Worm (Caenorhabditis elegans) whole organism, L4 larva: ENCODE data around the gene F28B1.2.
A peak's percentile ranks its signal among the peaks of the same experiment; 100 is the strongest.

Experiments
- F10B5.3 ChIP-seq: sonication (generic microtip); optimal IDR thresholded peaks from 2 replicates; lab custom pipeline; 2016; ENCODE audit warnings: mild to moderate bottlenecking, missing genetic modification characterization, missing compliant biosample characterization
- F37D6.2 ChIP-seq: sonication (generic microtip); optimal IDR thresholded peaks from 2 replicates; lab custom pipeline; 2016; ENCODE audit warnings: mild to moderate bottlenecking, missing genetic modification characterization, missing compliant biosample characterization
- F44E2.7 ChIP-seq: fragments of 200-800 bp; sonication (Bioruptor generic); IDR thresholded peaks from 2 replicates; pipeline ENCODE4 v2.1.2; 2022; ENCODE audit warnings: missing genetic modification characterization, missing compliant biosample characterization
- F49E8.2 ChIP-seq: sonication (generic microtip); optimal IDR thresholded peaks from 2 replicates; lab custom pipeline; 2016; ENCODE audit warnings: missing compliant biosample characterization, mild to moderate bottlenecking, missing genetic modification characterization, borderline replicate concordance
- R02D3.7 ChIP-seq: fragments of 150-350 bp; sonication (generic microtip); optimal IDR thresholded peaks from 3 replicates; lab custom pipeline; 2014; ENCODE audit warnings: missing biosample characterization, missing genetic modification characterization
- T26A8.4 ChIP-seq: fragments of 200-800 bp; sonication (Bioruptor generic); IDR thresholded peaks from 2 replicates; pipeline ENCODE4 v1.3.6; 2022; ENCODE audit warnings: missing genetic modification characterization, missing compliant biosample characterization
- Y5F2A.4 ChIP-seq: fragments of 200-800 bp; sonication (Bioruptor generic); optimal IDR thresholded peaks from 2 replicates; lab custom pipeline; 2018; ENCODE audit warnings: mild to moderate bottlenecking, missing genetic modification characterization, missing compliant biosample characterization
- Y75B8A.6 ChIP-seq: fragments of 200-800 bp; sonication (Bioruptor generic); IDR thresholded peaks from 2 replicates; pipeline ENCODE4 v1.3.6; 2022; ENCODE audit warnings: missing genetic modification reagents, missing genetic modification characterization, missing compliant biosample characterization
- ZK546.5 ChIP-seq, 2 experiments: sonication (generic microtip); optimal IDR thresholded peaks; 2 replicates each; lab custom pipeline; 2017; ENCODE audit warnings: missing biosample characterization in 2 of 2, missing genetic modification characterization in 2 of 2
- aha-1 ChIP-seq: fragments of 150-350 bp; peaks from one replicate; lab custom pipeline; 2014; ENCODE audit warnings: missing biosample characterization, missing genetic modification characterization
- ama-1 ChIP-seq: fragments of 150-350 bp; optimal IDR thresholded peaks from 2 replicates; lab custom pipeline; 2014; ENCODE audit warnings: inconsistent platforms, mixed read lengths
- arid-1 ChIP-seq: fragments of 200-800 bp; sonication (Bioruptor generic); conservative IDR thresholded peaks from 2 replicates; pipeline ENCODE4 v1.3.6; 2022; ENCODE audit warnings: missing genetic modification reagents, missing genetic modification characterization, missing compliant biosample characterization
- ceh-20 ChIP-seq: fragments of 200-800 bp; sonication (Bioruptor generic); IDR thresholded peaks from 2 replicates; pipeline ENCODE4 v1.3.6; 2022; ENCODE audit warnings: missing genetic modification reagents, missing genetic modification characterization, missing compliant biosample characterization
- ceh-28 ChIP-seq: fragments of 150-350 bp; optimal IDR thresholded peaks from 2 replicates; lab custom pipeline; 2014; ENCODE audit warnings: missing biosample characterization, missing genetic modification reagents, missing genetic modification characterization
- ces-1 ChIP-seq: fragments of 150-350 bp; sonication (generic microtip); optimal IDR thresholded peaks from 4 replicates; lab custom pipeline; 2014; ENCODE audit warnings: missing biosample characterization, missing genetic modification reagents, missing genetic modification characterization
- cey-2 ChIP-seq: sonication (generic microtip); optimal IDR thresholded peaks from 3 replicates; lab custom pipeline; 2017; ENCODE audit warnings: missing genetic modification characterization, mild to moderate bottlenecking, missing compliant biosample characterization, antibody characterized with exemption, borderline replicate concordance; ENCODE audit not compliant: insufficient read depth
- daf-16 ChIP-seq, 3 experiments: sonication (generic microtip); optimal IDR thresholded peaks; 2 replicates each; lab custom pipeline; 2016 to 2017; ENCODE audit warnings: missing genetic modification characterization in 3 of 3, missing genetic modification reagents in 3 of 3, mild to moderate bottlenecking in 2 of 3, missing compliant biosample characterization in 2 of 3, missing biosample characterization in 1 of 3, moderate library complexity in 1 of 3
- daf-8 ChIP-seq: fragments of 200-800 bp; sonication (Bioruptor generic); IDR thresholded peaks from 2 replicates; pipeline ENCODE4 v1.3.6; 2022; ENCODE audit warnings: missing genetic modification characterization, missing compliant biosample characterization
- dmd-6 ChIP-seq: fragments of 200-800 bp; sonication (Bioruptor generic); IDR thresholded peaks from 2 replicates; pipeline ENCODE4 v1.3.6; 2022; ENCODE audit warnings: missing genetic modification reagents, missing genetic modification characterization, missing compliant biosample characterization
- dpl-1 ChIP-seq: fragments of 150-350 bp; optimal IDR thresholded peaks from 2 replicates; lab custom pipeline; 2014; ENCODE audit warnings: missing biosample characterization, missing genetic modification reagents, missing genetic modification characterization
- egl-27 ChIP-seq: sonication (generic microtip); optimal IDR thresholded peaks from 3 replicates; lab custom pipeline; 2017; ENCODE audit warnings: missing biosample characterization, missing genetic modification reagents, missing genetic modification characterization
- gei-8 ChIP-seq: fragments of 200-800 bp; sonication (Bioruptor generic); optimal IDR thresholded peaks from 2 replicates; lab custom pipeline; 2018; ENCODE audit warnings: mild to moderate bottlenecking, missing genetic modification characterization, missing compliant biosample characterization
- hlh-11 ChIP-seq: fragments of 200-800 bp; sonication (Bioruptor generic); optimal IDR thresholded peaks from 2 replicates; lab custom pipeline; 2018; ENCODE audit warnings: mild to moderate bottlenecking, missing genetic modification characterization, missing compliant biosample characterization
- hlh-30 ChIP-seq: sonication (generic microtip); optimal IDR thresholded peaks from 2 replicates; lab custom pipeline; 2017; ENCODE audit warnings: antibody characterized with exemption, mild to moderate bottlenecking, missing genetic modification characterization, missing compliant biosample characterization; ENCODE audit not compliant: insufficient read depth
- hmg-1.1 ChIP-seq: fragments of 200-800 bp; sonication (Bioruptor generic); IDR thresholded peaks from 2 replicates; pipeline ENCODE4 v1.3.6; 2022; ENCODE audit warnings: missing genetic modification reagents, missing genetic modification characterization, missing compliant biosample characterization
- lin-15B ChIP-seq: fragments of 150-350 bp; sonication (generic microtip); optimal IDR thresholded peaks from 3 replicates; lab custom pipeline; 2014; ENCODE audit warnings: missing biosample characterization, missing genetic modification characterization
- lin-29 ChIP-seq: fragments of 200-800 bp; sonication (Bioruptor generic); IDR thresholded peaks from 2 replicates; pipeline ENCODE4 v1.3.6; 2022; ENCODE audit warnings: missing genetic modification reagents, missing genetic modification characterization, missing compliant biosample characterization
- mes-2 ChIP-seq: sonication (generic microtip); optimal IDR thresholded peaks from 2 replicates; lab custom pipeline; 2016; ENCODE audit warnings: missing genotype, mild to moderate bottlenecking, missing genetic modification characterization, missing compliant biosample characterization; ENCODE audit not compliant: poor library complexity, severe bottlenecking
- mxl-3 ChIP-seq: fragments of 200-800 bp; sonication (Bioruptor generic); optimal IDR thresholded peaks from 2 replicates; lab custom pipeline; 2018; ENCODE audit warnings: mild to moderate bottlenecking, missing genetic modification characterization, missing compliant biosample characterization
- nhr-25 ChIP-seq: sonication (generic microtip); optimal IDR thresholded peaks from 2 replicates; lab custom pipeline; 2017; ENCODE audit warnings: missing genetic modification characterization, mild to moderate bottlenecking, missing compliant biosample characterization, antibody characterized with exemption, moderate library complexity, borderline replicate concordance; ENCODE audit not compliant: insufficient read depth
- nhr-28 ChIP-seq: fragments of 150-350 bp; optimal IDR thresholded peaks from 2 replicates; lab custom pipeline; 2014; ENCODE audit warnings: missing biosample characterization, missing genetic modification characterization
- nhr-41 ChIP-seq: fragments of 200-800 bp; sonication (Bioruptor generic); IDR thresholded peaks from 2 replicates; pipeline ENCODE4 v1.3.6; 2022; ENCODE audit warnings: missing genetic modification reagents, missing genetic modification characterization, missing compliant biosample characterization
- nhr-77 ChIP-seq: fragments of 150-350 bp; optimal IDR thresholded peaks from 2 replicates; lab custom pipeline; 2014; ENCODE audit warnings: missing biosample characterization, missing genetic modification characterization
- php-3 ChIP-seq: fragments of 200-800 bp; sonication (Bioruptor generic); IDR thresholded peaks from 2 replicates; pipeline ENCODE4 v1.3.6; 2022; ENCODE audit warnings: missing genetic modification reagents, missing genetic modification characterization, missing compliant biosample characterization
- pqm-1 ChIP-seq: sonication (generic microtip); optimal IDR thresholded peaks from 2 replicates; lab custom pipeline; 2017; ENCODE audit warnings: missing biosample characterization, missing genetic modification characterization
- snpc-1.2 ChIP-seq: fragments of 200-800 bp; sonication (Bioruptor generic); IDR thresholded peaks from 2 replicates; pipeline ENCODE4 v1.3.6; 2022; ENCODE audit warnings: missing genetic modification reagents, missing genetic modification characterization, missing compliant biosample characterization
- tag-97 ChIP-seq: fragments of 200-800 bp; sonication (Bioruptor generic); IDR thresholded peaks from 2 replicates; pipeline ENCODE4 v1.3.6; 2022; ENCODE audit warnings: missing genetic modification characterization, missing compliant biosample characterization
- tra-1 ChIP-seq: fragments of 200-800 bp; sonication (Bioruptor generic); IDR thresholded peaks from 2 replicates; pipeline ENCODE4 v1.3.6; 2022; ENCODE audit warnings: missing genetic modification reagents, missing genetic modification characterization, missing compliant biosample characterization
- unc-130 ChIP-seq: sonication (generic microtip); optimal IDR thresholded peaks from 2 replicates; lab custom pipeline; 2016; ENCODE audit warnings: missing genetic modification reagents, missing genetic modification characterization, missing compliant biosample characterization
- unc-62 ChIP-seq, 3 experiments: fragments of 150-350 bp in 1 of 3; sonication (generic microtip); optimal IDR thresholded peaks in 2 of 3; peaks in 1 of 3; 1 replicate in 1 of 3; 2 replicates in 2 of 3; lab custom pipeline; 2014 to 2017; ENCODE audit warnings: missing biosample characterization in 3 of 3, missing genetic modification characterization in 3 of 3, missing genetic modification reagents in 3 of 3, missing genotype in 1 of 3
- zip-11 ChIP-seq: fragments of 200-800 bp; sonication (Bioruptor generic); IDR thresholded peaks from 2 replicates; pipeline ENCODE4 v1.3.6; 2022; ENCODE audit warnings: missing genetic modification characterization, missing compliant biosample characterization

F28B1.2 gene

DNA sequence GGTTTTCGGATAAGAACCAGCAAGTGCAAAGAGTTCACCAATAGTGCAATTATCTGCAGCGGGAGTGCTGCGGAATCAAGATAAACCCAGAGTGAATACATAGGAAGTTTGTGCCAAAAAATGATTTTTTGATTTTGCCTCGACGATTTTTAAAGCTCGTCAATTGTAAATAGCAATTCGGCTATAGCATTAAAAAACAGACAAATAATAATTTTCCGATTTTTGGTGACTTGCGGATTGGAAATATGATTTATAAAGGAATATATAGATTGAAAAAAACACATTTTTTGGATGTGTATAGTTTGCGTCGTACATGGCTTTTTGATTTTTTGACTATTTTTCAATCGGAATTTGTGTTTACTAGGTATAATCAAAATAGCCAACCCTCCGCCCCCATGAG, 35.2 kb downstream of the F28B1.2 start, which contains the start of gene srw-20:
srw-20 (minus strand) TSS at position 101 of the 400 bp plus-strand sequence.
- TF ChIP-seq php-3 (GFP tag; lab: Robert Waterston, UW) = no peak
- no peak for TF ChIP-seq hlh-11 (tag; lab: Kevin White, UChicago)
- TF ChIP-seq F37D6.2 (tag; lab: Kevin White, UChicago) = no peak
- no peak for TF ChIP-seq F44E2.7 (GFP tag; lab: Robert Waterston, UW)
- no peak for TF ChIP-seq mes-2 (tag; lab: Kevin White, UChicago)
- TF ChIP-seq nhr-41 = no peak
- no peak for TF ChIP-seq F49E8.2
- no peak for TF ChIP-seq tra-1 (GFP tag; lab: Robert Waterston, UW)

DNA sequence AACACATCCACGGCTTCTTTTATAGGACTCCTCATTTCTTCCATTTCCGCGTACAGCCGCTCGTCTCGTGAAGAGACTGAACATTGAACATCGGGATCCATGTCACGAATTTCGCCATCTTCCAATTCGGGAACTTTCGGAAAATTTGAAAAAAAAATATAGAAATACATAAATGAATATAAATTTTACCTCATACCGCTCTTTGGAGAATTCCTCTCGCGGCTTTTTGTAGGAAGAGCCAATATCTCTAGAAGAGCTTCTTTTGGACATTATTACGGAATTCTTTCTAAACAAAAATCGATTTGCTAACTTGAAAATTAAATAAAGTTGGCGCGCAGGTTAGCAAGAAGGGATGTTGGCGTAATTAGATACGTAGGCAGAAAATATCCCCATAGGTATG, 38.1 kb downstream of the F28B1.2 start, which contains the start of gene T05E12.9:
T05E12.9 (minus strand) TSS at position 101 of the 400 bp plus-strand sequence.
- TF ChIP-seq ama-1 (lab: Kevin White, UChicago) (no peak), aha-1 (tag; lab: Kevin White, UChicago) (peak; percentile 16), arid-1 (GFP tag; lab: Robert Waterston, UW) (no peak)
- TF ChIP-seq, all 104 proteins: peak for 1

ce11 chrV:17089342-17089741, 44.7 kb downstream of the F28B1.2 start, which contains the start of gene T05E12.6:
Gene T05E12.6, minus strand, starts transcription at chrV:17089442.
- TF ChIP-seq Y5F2A.4 (no peak), php-3 (GFP tag; lab: Robert Waterston, UW) (peak; percentile 32; the same call in 1 of the 2 replicates), ceh-28 (tag; lab: Kevin White, UChicago) (no peak)

- TF ChIP-seq nhr-77 (tag; lab: Kevin White, UChicago) (peak; percentile 3), unc-62 (GFP tag; optimal IDR thresholded peaks at IDR 0.05 in 1 of 2; lab: Kevin White, UChicago) (peak in 1 of 2 experiments; percentile 24), unc-62 (tag; optimal IDR thresholded peaks at IDR 0.05; lab: Kevin White, UChicago) (no peak), aha-1 (tag; lab: Kevin White, UChicago) (peak; percentile 64), hmg-1.1 (GFP tag; lab: Robert Waterston, UW) (no peak), pqm-1 (peak; percentile 58), egl-27 (tag; lab: Kevin White, UChicago) (no peak), dmd-6 (peak; percentile 86), mxl-3 (GFP tag; lab: Kevin White, UChicago) (peak; percentile 4), hlh-11 (tag; lab: Kevin White, UChicago) (peak; percentile 60), snpc-1.2 (no peak), php-3 (GFP tag; lab: Robert Waterston, UW) (0 out of 2 replicates have a peak, but pooled peaks have one; percentile 20), nhr-28 (peak; percentile 19), daf-16 (GFP tag; optimal IDR thresholded peaks at IDR 0.05; lab: Kevin White, UChicago) (no peak), daf-16 (tag; optimal IDR thresholded peaks at IDR 0.05; lab: Kevin White, UChicago) (peak; percentile 42)
Measured at ce11 chrV:17089931-17090429, 45.4 kb downstream of the F28B1.2 start, which contains the start of gene srh-237. Gene srh-237, plus strand, starts transcription at chrV:17090379.

ce11 chrV:17092262-17092661, 47.7 kb downstream of the F28B1.2 start, which contains the start of gene ZK218.1:
Gene ZK218.1, plus strand, starts transcription at chrV:17092562.
- TF ChIP-seq gei-8 (GFP tag; lab: Kevin White, UChicago) = no peak
- TF ChIP-seq hlh-30 = no peak
- TF ChIP-seq lin-15B (tag; lab: Kevin White, UChicago) = no peak
- no peak for TF ChIP-seq ceh-20 (GFP tag; lab: Robert Waterston, UW)
- TF ChIP-seq zip-11 (GFP tag; lab: Robert Waterston, UW) = no peak
- no peak for TF ChIP-seq daf-8 (GFP tag; lab: Robert Waterston, UW)
- TF ChIP-seq unc-130 = no peak
- no peak for TF ChIP-seq nhr-25 (tag; lab: Kevin White, UChicago)
- TF ChIP-seq ZK546.5 (tag; optimal IDR thresholded peaks at IDR 0.05; lab: Kevin White, UChicago) = no peak
- no peak for TF ChIP-seq cey-2
- no peak for TF ChIP-seq ces-1 (GFP tag; lab: Kevin White, UChicago)
- no peak for TF ChIP-seq F10B5.3 (tag; lab: Kevin White, UChicago)
- no peak for TF ChIP-seq lin-29 (GFP tag; lab: Robert Waterston, UW)
- no peak for TF ChIP-seq T26A8.4 (GFP tag; lab: Robert Waterston, UW)
- TF ChIP-seq Y75B8A.6 (GFP tag; lab: Robert Waterston, UW) = no peak
- no peak for TF ChIP-seq dmd-6
- no peak for TF ChIP-seq dpl-1 (GFP tag; lab: Kevin White, UChicago)
- no peak for TF ChIP-seq R02D3.7 (tag; lab: Kevin White, UChicago)
- TF ChIP-seq tag-97 = no peak
